Worm (Caenorhabditis elegans) whole organism, L2 larva: ENCODE results near the gene C36E6.2.
A peak's percentile ranks its signal among the peaks of the same experiment; 100 is the strongest.

ENCODE experiments used
- C34F6.9 ChIP-seq: fragments of 150-350 bp; optimal IDR thresholded peaks from 2 replicates; lab custom pipeline; 2014; ENCODE audit warnings: missing biosample characterization, missing genetic modification characterization
- F13H6.1 ChIP-seq: sonication (generic microtip); optimal IDR thresholded peaks from 2 replicates; lab custom pipeline; 2016; ENCODE audit warnings: missing genetic modification characterization, missing compliant biosample characterization
- R02D3.7 ChIP-seq: fragments of 150-350 bp; optimal IDR thresholded peaks from 2 replicates; lab custom pipeline; 2014; ENCODE audit warnings: missing biosample characterization, missing genetic modification characterization
- ZK546.5 ChIP-seq: sonication (generic microtip); optimal IDR thresholded peaks from 2 replicates; lab custom pipeline; 2017; ENCODE audit warnings: missing biosample characterization, missing genetic modification characterization
- aly-2 ChIP-seq: fragments of 150-350 bp; optimal IDR thresholded peaks from 2 replicates; lab custom pipeline; 2014; ENCODE audit warnings: missing biosample characterization, missing genetic modification characterization
- blmp-1 ChIP-seq: sonication (generic microtip); optimal IDR thresholded peaks from 2 replicates; lab custom pipeline; 2017; ENCODE audit warnings: missing genetic modification characterization, mild to moderate bottlenecking, missing compliant biosample characterization, antibody characterized with exemption, moderate library complexity; ENCODE audit not compliant: insufficient read depth
- ceh-82 ChIP-seq: fragments of 150-350 bp; optimal IDR thresholded peaks from 2 replicates; lab custom pipeline; 2014; ENCODE audit warnings: missing biosample characterization, missing genetic modification characterization
- crh-2 ChIP-seq: sonication (generic microtip); optimal IDR thresholded peaks from 2 replicates; lab custom pipeline; 2017; ENCODE audit warnings: missing biosample characterization, missing genetic modification characterization
- dmd-4 ChIP-seq: sonication (generic microtip); optimal IDR thresholded peaks from 2 replicates; lab custom pipeline; 2017; ENCODE audit warnings: missing biosample characterization, missing genetic modification characterization
- elt-3 ChIP-seq: sonication (generic microtip); optimal IDR thresholded peaks from 2 replicates; lab custom pipeline; 2017; ENCODE audit warnings: missing biosample characterization, missing genetic modification characterization
- fos-1 ChIP-seq: fragments of 150-350 bp; optimal IDR thresholded peaks from 2 replicates; lab custom pipeline; 2014; ENCODE audit warnings: missing biosample characterization, missing genetic modification characterization
- gmeb-1 ChIP-seq: fragments of 150-350 bp; optimal IDR thresholded peaks from 2 replicates; lab custom pipeline; 2014; ENCODE audit warnings: missing biosample characterization, missing genetic modification characterization
- lin-11 ChIP-seq: fragments of 150-350 bp; sonication (generic microtip); optimal IDR thresholded peaks from 2 replicates; lab custom pipeline; 2014; ENCODE audit warnings: missing biosample characterization, missing genetic modification characterization, inconsistent platforms, mixed read lengths
- lin-13 ChIP-seq: fragments of 150-350 bp; optimal IDR thresholded peaks from 2 replicates; lab custom pipeline; 2014; ENCODE audit warnings: missing biosample characterization, missing genetic modification reagents, missing genetic modification characterization
- lsy-2 ChIP-seq, 2 experiments: fragments of 150-350 bp in 1 of 2; sonication (generic microtip) in 1 of 2; optimal IDR thresholded peaks; 2 replicates each; lab custom pipeline; 2014 to 2017; ENCODE audit warnings: missing biosample characterization in 2 of 2, missing genetic modification characterization in 2 of 2
- mbf-1 ChIP-seq: sonication (generic microtip); optimal IDR thresholded peaks from 2 replicates; lab custom pipeline; 2017; ENCODE audit warnings: missing biosample characterization, missing genetic modification characterization
- mdl-1 ChIP-seq, 2 experiments: fragments of 150-350 bp in 1 of 2; sonication (generic microtip) in 1 of 2; optimal IDR thresholded peaks; 2 replicates each; lab custom pipeline; 2017; ENCODE audit warnings: missing biosample characterization in 2 of 2, missing genetic modification characterization in 2 of 2
- nhr-10 ChIP-seq: sonication (generic microtip); optimal IDR thresholded peaks from 2 replicates; lab custom pipeline; 2017; ENCODE audit warnings: missing biosample characterization, missing genetic modification characterization
- nhr-11 ChIP-seq: fragments of 150-350 bp; optimal IDR thresholded peaks from 2 replicates; lab custom pipeline; 2014; ENCODE audit warnings: missing biosample characterization, missing genetic modification characterization
- nhr-12 ChIP-seq: fragments of 150-350 bp; optimal IDR thresholded peaks from 2 replicates; lab custom pipeline; 2014; ENCODE audit warnings: missing biosample characterization, missing genetic modification characterization
- nhr-129 ChIP-seq: fragments of 150-350 bp; optimal IDR thresholded peaks from 2 replicates; lab custom pipeline; 2014; ENCODE audit warnings: missing biosample characterization, missing genetic modification characterization
- nhr-21 ChIP-seq: fragments of 150-350 bp; optimal IDR thresholded peaks from 2 replicates; lab custom pipeline; 2014; ENCODE audit warnings: missing biosample characterization, missing genetic modification characterization
- nhr-23 ChIP-seq: fragments of 150-350 bp; optimal IDR thresholded peaks from 2 replicates; lab custom pipeline; 2014; ENCODE audit warnings: missing biosample characterization, missing genetic modification reagents, missing genetic modification characterization
- nhr-25 ChIP-seq: fragments of 150-350 bp; sonication (generic microtip); optimal IDR thresholded peaks from 3 replicates; lab custom pipeline; 2014; ENCODE audit warnings: missing biosample characterization, missing genetic modification characterization
- nhr-6 ChIP-seq: fragments of 150-350 bp; optimal IDR thresholded peaks from 2 replicates; lab custom pipeline; 2014; ENCODE audit warnings: missing biosample characterization, missing genetic modification characterization
- peb-1 ChIP-seq: fragments of 150-350 bp; optimal IDR thresholded peaks from 2 replicates; lab custom pipeline; 2014; ENCODE audit warnings: missing biosample characterization, missing genetic modification characterization
- sem-4 ChIP-seq: fragments of 150-350 bp; optimal IDR thresholded peaks from 2 replicates; lab custom pipeline; 2014; ENCODE audit warnings: missing biosample characterization, missing genetic modification reagents, missing genetic modification characterization
- skn-1 ChIP-seq: sonication (generic microtip); optimal IDR thresholded peaks from 2 replicates; lab custom pipeline; 2017; ENCODE audit warnings: missing biosample characterization, missing genetic modification characterization
- sma-3 ChIP-seq: sonication (generic microtip); optimal IDR thresholded peaks from 2 replicates; lab custom pipeline; 2016; ENCODE audit warnings: missing genetic modification reagents, missing genetic modification characterization, missing compliant biosample characterization
- sma-9 ChIP-seq, 2 experiments: fragments of 150-350 bp in 1 of 2; sonication (generic microtip) in 1 of 2; optimal IDR thresholded peaks; 2 replicates each; lab custom pipeline; 2014 to 2016; ENCODE audit warnings: missing genetic modification characterization in 2 of 2, mild to moderate bottlenecking in 1 of 2, missing biosample characterization in 1 of 2, missing compliant biosample characterization in 1 of 2, missing genetic modification reagents in 1 of 2, moderate library complexity in 1 of 2
- snpc-4 ChIP-seq: fragments of 150-350 bp; optimal IDR thresholded peaks from 2 replicates; lab custom pipeline; 2014; ENCODE audit warnings: missing biosample characterization, missing genetic modification characterization
- unc-55 ChIP-seq: fragments of 150-350 bp; sonication (generic microtip); optimal IDR thresholded peaks from 3 replicates; lab custom pipeline; 2014; ENCODE audit warnings: missing biosample characterization, missing genetic modification reagents, missing genetic modification characterization
- ztf-1 ChIP-seq: fragments of 200-800 bp; sonication (Bioruptor generic); conservative IDR thresholded peaks from 2 replicates; pipeline ENCODE4 v1.3.6; 2022; ENCODE audit warnings: missing genetic modification characterization, missing compliant biosample characterization
- ztf-11 ChIP-seq: sonication (generic microtip); optimal IDR thresholded peaks from 2 replicates; lab custom pipeline; 2017; ENCODE audit warnings: missing biosample characterization, missing genetic modification characterization
- ztf-4 ChIP-seq: fragments of 150-350 bp; optimal IDR thresholded peaks from 2 replicates; lab custom pipeline; 2014; ENCODE audit warnings: missing biosample characterization, missing genetic modification characterization

Gene C36E6.2

DNA sequence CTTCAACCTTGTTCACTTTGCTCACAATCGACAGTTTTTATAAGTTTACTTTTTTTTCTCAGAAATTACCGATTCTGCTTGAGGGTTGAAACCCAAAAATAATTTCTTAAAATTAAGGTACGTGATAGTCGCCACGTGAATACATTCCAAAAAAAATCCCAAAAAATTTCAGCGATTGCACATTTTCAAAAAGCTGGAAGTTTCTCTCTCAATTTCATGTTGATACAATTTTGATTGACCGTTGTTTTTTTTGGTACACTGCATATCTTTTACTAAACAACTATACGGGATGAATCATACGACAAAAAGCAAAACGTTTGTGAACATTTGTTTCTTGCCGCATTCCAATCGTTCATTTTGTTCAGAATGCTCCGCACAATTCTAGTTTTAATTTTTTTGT lies 13.1 kb upstream of the C36E6.2 start, which contains the start of gene C36E6.8:
Gene C36E6.8, plus strand, starts transcription at position 301 of the 400 bp plus-strand sequence.
- TF ChIP-seq lin-13 (GFP tag; lab: Kevin White, UChicago) (no peak), crh-2 (tag; lab: Kevin White, UChicago) (no peak), ztf-11 (tag; lab: Kevin White, UChicago) (no peak), nhr-23 (no peak), sma-3 (GFP tag; lab: Kevin White, UChicago) (no peak), peb-1 (tag; lab: Kevin White, UChicago) (no peak), sma-9 (GFP tag; optimal IDR thresholded peaks at IDR 0.05; lab: Kevin White, UChicago) (no peak), sma-9 (tag; optimal IDR thresholded peaks at IDR 0.05; lab: Kevin White, UChicago) (no peak), fos-1 (tag; lab: Kevin White, UChicago) (no peak), mdl-1 (tag; optimal IDR thresholded peaks at IDR 0.05; lab: Kevin White, UChicago) (no peak), nhr-12 (no peak), sem-4 (no peak), ztf-4 (tag; lab: Kevin White, UChicago) (no peak), elt-3 (no peak), nhr-6 (tag; lab: Kevin White, UChicago) (no peak), lsy-2 (tag; optimal IDR thresholded peaks at IDR 0.05; lab: Kevin White, UChicago) (no peak), gmeb-1 (tag; lab: Kevin White, UChicago) (no peak)

- TF ChIP-seq sem-4 (no peak), sma-9 (GFP tag; optimal IDR thresholded peaks at IDR 0.05; lab: Kevin White, UChicago) (peak; percentile 14), sma-9 (tag; optimal IDR thresholded peaks at IDR 0.05; lab: Kevin White, UChicago) (no peak), nhr-129 (tag; lab: Kevin White, UChicago) (peak; percentile 28), F13H6.1 (tag; lab: Kevin White, UChicago) (peak; percentile 84)
Observed at ce11 chrX:17456536-17457165, 5.2 kb downstream of the C36E6.2 start, which contains the start of gene mlc-2. Gene mlc-2, minus strand, starts transcription at chrX:17456586.

ce11 chrX:17458887-17459286 lies 7.4 kb downstream of the C36E6.2 start, which contains the start of gene mlc-1:
Gene mlc-1, plus strand, starts transcription at chrX:17459210.
- TF ChIP-seq sma-9 (GFP tag; optimal IDR thresholded peaks at IDR 0.05; lab: Kevin White, UChicago) = peak; percentile 39
- no peak for TF ChIP-seq sma-9 (tag; optimal IDR thresholded peaks at IDR 0.05; lab: Kevin White, UChicago)
- TF ChIP-seq nhr-129 (tag; lab: Kevin White, UChicago) = peak; percentile 18
- no peak for TF ChIP-seq snpc-4 (tag; lab: Kevin White, UChicago)
- peak; percentile 54 for TF ChIP-seq F13H6.1 (tag; lab: Kevin White, UChicago)

DNA sequence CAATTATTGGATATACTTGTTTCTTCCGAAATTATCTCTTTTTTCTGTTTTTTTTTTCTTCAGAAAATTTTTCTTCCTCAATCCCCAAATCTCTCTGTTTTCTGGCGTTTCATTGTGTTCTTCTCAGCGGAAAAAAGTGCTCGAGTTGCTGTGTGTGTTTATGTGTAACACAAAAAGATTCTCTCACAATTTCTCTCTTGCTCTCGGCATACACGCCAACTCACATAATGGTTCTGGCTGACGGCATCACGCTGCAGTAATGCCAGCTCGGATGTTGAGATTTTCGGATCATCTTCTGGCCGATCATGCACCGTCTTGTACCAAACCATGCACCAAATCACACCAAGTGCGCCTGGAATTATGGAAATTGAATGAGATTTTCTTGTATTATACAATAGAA lies 10.5 kb downstream of the C36E6.2 start:
- no peak for TF ChIP-seq lsy-2 (tag; optimal IDR thresholded peaks at IDR 0.05; lab: Kevin White, UChicago)
- no peak for TF ChIP-seq lin-11 (tag; lab: Kevin White, UChicago)
- TF ChIP-seq ceh-82 (tag; lab: Kevin White, UChicago) = no peak
- peak; percentile 21 for TF ChIP-seq C34F6.9
- no peak for TF ChIP-seq nhr-25 (tag; lab: Kevin White, UChicago)
- TF ChIP-seq nhr-129 (tag; lab: Kevin White, UChicago) = peak; percentile 40
- TF ChIP-seq nhr-21 (tag; lab: Kevin White, UChicago) = no peak
- TF ChIP-seq nhr-23 = no peak
- TF ChIP-seq R02D3.7 (tag; lab: Kevin White, UChicago) = no peak

ce11 chrX:17464801-17465200 lies 13.3 kb downstream of the C36E6.2 start, which contains the start of gene slc-17.1:
Gene slc-17.1, minus strand, starts transcription at chrX:17464901.
- TF ChIP-seq blmp-1 (tag; lab: Kevin White, UChicago) = no peak
- peak; percentile 2 for TF ChIP-seq unc-55 (GFP tag; lab: Kevin White, UChicago)
- TF ChIP-seq R02D3.7 (tag; lab: Kevin White, UChicago) = no peak
- no peak for TF ChIP-seq sma-9 (GFP tag; optimal IDR thresholded peaks at IDR 0.05; lab: Kevin White, UChicago)
- TF ChIP-seq sma-9 (tag; optimal IDR thresholded peaks at IDR 0.05; lab: Kevin White, UChicago) = no peak

DNA sequence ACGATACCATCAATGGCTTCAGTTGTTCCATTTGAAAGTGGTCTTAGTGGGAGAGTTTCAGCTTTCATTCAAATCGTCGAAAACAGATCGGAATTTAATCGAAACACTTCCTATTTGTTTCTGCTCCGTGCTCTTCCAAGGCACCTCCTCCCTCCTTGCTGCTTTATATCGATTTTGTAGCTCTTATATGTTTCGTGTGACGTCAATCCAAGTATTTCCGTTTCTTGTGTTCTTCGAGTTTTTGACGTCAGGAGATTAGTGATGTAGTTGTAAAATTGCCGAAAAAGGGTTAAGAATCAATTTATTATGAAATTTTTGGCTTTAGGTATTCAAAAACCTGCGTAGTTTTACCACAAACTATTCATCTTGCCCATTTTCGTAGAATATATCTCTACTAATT lies 15.1 kb downstream of the C36E6.2 start, which contains the start of gene ZK54.3:
Gene ZK54.3, minus strand, starts transcription at position 391 of the 400 bp plus-strand sequence.
- no peak for TF ChIP-seq fos-1 (tag; lab: Kevin White, UChicago)
- TF ChIP-seq C34F6.9 = peak; percentile 56
- no peak for TF ChIP-seq sem-4
- TF ChIP-seq mbf-1 (tag; lab: Kevin White, UChicago) = no peak
- TF ChIP-seq lsy-2 (tag; optimal IDR thresholded peaks at IDR 0.05; lab: Kevin White, UChicago) = peak in 1 of 2 experiments; percentile 49
- TF ChIP-seq ztf-1 (GFP tag; lab: Robert Waterston, UW) = no peak
- TF ChIP-seq peb-1 (tag; lab: Kevin White, UChicago) = no peak
- peak; percentile 43 for TF ChIP-seq crh-2 (tag; lab: Kevin White, UChicago)
- TF ChIP-seq unc-55 (GFP tag; lab: Kevin White, UChicago) = peak; percentile 93
- TF ChIP-seq aly-2 (tag; lab: Kevin White, UChicago) = no peak
- TF ChIP-seq nhr-21 (tag; lab: Kevin White, UChicago) = no peak
- TF ChIP-seq dmd-4 (tag; lab: Kevin White, UChicago) = no peak
- no peak for TF ChIP-seq nhr-11 (tag; lab: Kevin White, UChicago)
- TF ChIP-seq sma-3 (GFP tag; lab: Kevin White, UChicago) = no peak
- TF ChIP-seq ceh-82 (tag; lab: Kevin White, UChicago) = no peak
- peak; percentile 63 for TF ChIP-seq sma-9 (GFP tag; optimal IDR thresholded peaks at IDR 0.05; lab: Kevin White, UChicago)
- no peak for TF ChIP-seq sma-9 (tag; optimal IDR thresholded peaks at IDR 0.05; lab: Kevin White, UChicago)
- no peak for TF ChIP-seq skn-1
- no peak for TF ChIP-seq ZK546.5 (tag; lab: Kevin White, UChicago)
- TF ChIP-seq nhr-10 = no peak
